Worm (Caenorhabditis elegans) whole organism, L3 larva: ENCODE data around the gene srx-122.

Experiments used
- R02D3.7 ChIP-seq: fragments of 150-350 bp; optimal IDR thresholded peaks from 2 replicates; lab custom pipeline; 2014; ENCODE audit warnings: missing biosample characterization, missing genetic modification characterization
- ceh-82 ChIP-seq: fragments of 150-350 bp; optimal IDR thresholded peaks from 2 replicates; lab custom pipeline; 2014; ENCODE audit warnings: missing biosample characterization, missing genetic modification characterization
- egl-27 ChIP-seq: sonication (generic microtip); optimal IDR thresholded peaks from 4 replicates; lab custom pipeline; 2017; ENCODE audit warnings: missing biosample characterization, missing genetic modification reagents, missing genetic modification characterization
- fkh-10 ChIP-seq: sonication (generic microtip); optimal IDR thresholded peaks from 2 replicates; lab custom pipeline; 2017; ENCODE audit warnings: missing biosample characterization, missing genetic modification reagents, missing genetic modification characterization
- jun-1 ChIP-seq: fragments of 150-350 bp; optimal IDR thresholded peaks from 2 replicates; lab custom pipeline; 2014; ENCODE audit warnings: missing biosample characterization, missing genetic modification reagents, missing genetic modification characterization
- nhr-11 ChIP-seq: fragments of 150-350 bp; optimal IDR thresholded peaks from 2 replicates; lab custom pipeline; 2014; ENCODE audit warnings: missing biosample characterization, missing genetic modification characterization
- nhr-25 ChIP-seq: sonication (generic microtip); optimal IDR thresholded peaks from 2 replicates; lab custom pipeline; 2017; ENCODE audit warnings: missing biosample characterization, missing genetic modification characterization
- nhr-67 ChIP-seq: fragments of 150-350 bp; optimal IDR thresholded peaks from 2 replicates; lab custom pipeline; 2014; ENCODE audit warnings: missing biosample characterization, missing genetic modification characterization
- nhr-76 ChIP-seq: fragments of 150-350 bp; sonication (generic microtip); optimal IDR thresholded peaks from 5 replicates; lab custom pipeline; 2014; ENCODE audit warnings: missing biosample characterization, missing genetic modification characterization
- snpc-4 ChIP-seq: fragments of 150-350 bp; optimal IDR thresholded peaks from 2 replicates; lab custom pipeline; 2014; ENCODE audit warnings: missing biosample characterization, missing genetic modification characterization
- tbx-2 ChIP-seq: sonication (generic microtip); optimal IDR thresholded peaks from 2 replicates; lab custom pipeline; 2016; ENCODE audit warnings: mild to moderate bottlenecking, missing genetic modification characterization, missing compliant biosample characterization
- unc-39 ChIP-seq: sonication (generic microtip); optimal IDR thresholded peaks from 4 replicates; lab custom pipeline; 2017; ENCODE audit warnings: missing biosample characterization, missing genetic modification characterization
- unc-62 ChIP-seq: fragments of 150-350 bp; sonication (generic microtip); optimal IDR thresholded peaks from 4 replicates; lab custom pipeline; 2014; ENCODE audit warnings: missing biosample characterization, missing genetic modification reagents, missing genetic modification characterization
- ztf-11 ChIP-seq: fragments of 150-350 bp; optimal IDR thresholded peaks from 2 replicates; lab custom pipeline; 2014; ENCODE audit warnings: missing biosample characterization, missing genetic modification characterization

DNA sequence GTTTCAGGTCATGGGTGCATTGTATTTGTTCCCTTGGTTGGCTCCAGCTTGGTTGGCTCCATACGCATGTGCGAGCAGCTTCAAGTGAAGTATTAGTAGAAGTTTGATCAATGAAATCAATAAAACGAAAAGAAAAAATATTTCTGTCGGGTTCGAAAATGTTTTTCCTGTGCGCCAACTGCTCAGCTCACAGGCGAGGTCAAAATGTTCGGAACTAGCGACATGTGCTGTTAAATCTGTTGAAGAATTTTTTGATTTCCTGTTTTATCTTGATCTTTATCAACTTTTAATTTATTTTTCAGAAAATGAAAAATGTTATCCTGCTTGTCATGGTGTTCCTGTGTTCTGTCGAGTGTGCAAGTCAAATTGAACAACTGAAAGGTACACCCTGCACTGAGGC, 16.1 kb downstream of the srx-122 start, which contains the start of gene T28A11.25:
- TF ChIP-seq unc-62 (GFP tag; lab: Kevin White, UChicago) (no peak), nhr-67 (tag; lab: Kevin White, UChicago) (no peak), fkh-10 (GFP tag; lab: Kevin White, UChicago) (no peak), snpc-4 (no peak), ztf-11 (tag; lab: Kevin White, UChicago) (no peak), jun-1 (tag; lab: Kevin White, UChicago) (no peak), tbx-2 (tag; lab: Kevin White, UChicago) (no peak), egl-27 (no peak), ceh-82 (tag; lab: Kevin White, UChicago) (no peak), unc-39 (tag; lab: Kevin White, UChicago) (no peak), nhr-25 (tag; lab: Kevin White, UChicago) (no peak), nhr-76 (no peak), nhr-11 (tag; lab: Kevin White, UChicago) (no peak), R02D3.7 (tag; lab: Kevin White, UChicago) (no peak)
